Fruit fly (Drosophila melanogaster): ENCODE data around the gene Ir7c.

Ir7c gene

DNA sequence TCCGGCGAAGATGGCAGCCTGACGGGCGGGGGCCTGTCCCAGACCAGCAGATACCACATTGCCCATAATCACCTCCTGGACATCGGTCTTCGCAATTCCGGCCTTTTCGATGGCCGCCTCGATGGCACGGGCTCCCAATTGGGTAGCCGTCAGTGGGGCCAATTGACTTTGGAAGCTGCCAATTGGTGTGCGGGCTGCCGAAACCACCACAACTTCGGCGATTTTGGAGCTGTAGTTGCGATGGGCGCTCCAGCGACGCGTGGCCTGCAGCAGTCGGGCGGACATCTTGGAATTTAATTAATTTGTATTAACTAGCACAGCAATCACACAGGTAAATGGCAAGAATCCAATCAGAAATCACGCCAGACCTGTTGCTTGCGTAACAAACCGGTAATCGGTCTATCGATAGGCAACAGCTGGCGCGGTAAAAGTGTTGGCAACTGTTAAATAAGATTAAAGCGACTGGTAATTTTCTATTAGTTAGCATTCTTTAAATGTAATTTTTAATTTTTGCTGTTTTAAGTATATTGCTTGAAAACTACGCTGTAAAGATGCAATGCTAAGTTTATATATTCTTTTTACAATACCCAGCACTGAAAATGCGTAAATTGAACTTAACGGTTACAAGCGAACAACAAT is 14.3 kb downstream of the Ir7c start, which contains the start of gene Acat1 (continued):
- TF ChIP-seq CG4328 (GFP tag; optimal IDR thresholded peaks at IDR 0.05) (no peak), Sry-β (GFP tag; optimal IDR thresholded peaks at IDR 0.05) (peak; percentile 49), crol (GFP tag; IDR thresholded peaks at IDR 0.05) (no peak), fd64A (GFP tag; optimal IDR thresholded peaks at IDR 0.05) (no peak), Sox102F (GFP tag; optimal IDR thresholded peaks at IDR 0.05) (peak; percentile 69), CG9797 (GFP tag; optimal IDR thresholded peaks at IDR 0.05) (no peak), CG10267 (tag; optimal IDR thresholded peaks at IDR 0.05) (peak; percentile 90), CG1602 (GFP tag; optimal IDR thresholded peaks at IDR 0.05) (peak; percentile 44), CG17802 (tag; optimal IDR thresholded peaks at IDR 0.05) (no peak), gce (GFP tag; IDR thresholded peaks at IDR 0.05) (no peak), CkIIα-i1 (GFP tag; IDR thresholded peaks at IDR 0.05) (no peak), yki (optimal IDR thresholded peaks at IDR 0.05) (no peak), CG18619 (GFP tag; optimal IDR thresholded peaks at IDR 0.05) (peak; percentile 15), CG31224 (GFP tag; IDR thresholded peaks at IDR 0.05) (0 out of 2 replicates have a peak, but pooled peaks have one; percentile 30), cwo (GFP tag; optimal IDR thresholded peaks at IDR 0.05) (peak; percentile 32), hb (GFP tag; IDR thresholded peaks at IDR 0.05; ENCODE audit: partially characterized antibody) (no peak), pros (GFP tag; optimal IDR thresholded peaks at IDR 0.05) (no peak), Hsf (GFP tag; optimal IDR thresholded peaks at IDR 0.05) (peak; percentile 69), CG34376 (GFP tag; optimal IDR thresholded peaks at IDR 0.05) (peak; percentile 0), CG6813 (GFP tag; optimal IDR thresholded peaks at IDR 0.05) (peak; percentile 12), zen (tag; optimal IDR thresholded peaks at IDR 0.05) (peak; percentile 34), ham (GFP tag; IDR thresholded peaks at IDR 0.05) (no peak), tio (GFP tag; optimal IDR thresholded peaks at IDR 0.05) (peak; percentile 40), jumu (GFP tag; optimal IDR thresholded peaks at IDR 0.05) (peak; percentile 46), CG12219 (GFP tag; optimal IDR thresholded peaks at IDR 0.05) (no peak), repo (GFP tag; optimal IDR thresholded peaks at IDR 0.05) (peak; percentile 42), CG1832 (GFP tag; optimal IDR thresholded peaks at IDR 0.05) (no peak), D19A (tag; optimal IDR thresholded peaks at IDR 0.05) (peak; percentile 46), D (optimal IDR thresholded peaks at IDR 0.05) (no peak), D (GFP tag; optimal IDR thresholded peaks at IDR 0.05) (no peak), CG12236 (GFP tag; optimal IDR thresholded peaks at IDR 0.05) (peak; percentile 15), MESR4 (GFP tag; optimal IDR thresholded peaks at IDR 0.05) (peak; percentile 65), CG10147 (GFP tag; optimal IDR thresholded peaks at IDR 0.05) (no peak), Ets65A (GFP tag) (peak; percentile 75), nerfin-1 (tag; optimal IDR thresholded peaks at IDR 0.05) (no peak), CG8359 (GFP tag; optimal IDR thresholded peaks at IDR 0.05; ENCODE audit: borderline replicate concordance) (no peak), kni (GFP tag; optimal IDR thresholded peaks at IDR 0.05) (no peak), ftz-f1 (GFP tag; optimal IDR thresholded peaks at IDR 0.05) (no peak), CG11247 (GFP tag; IDR thresholded peaks at IDR 0.05) (peak; percentile 41; the same call in 1 of the 2 replicates), CG10431 (GFP tag; optimal IDR thresholded peaks at IDR 0.05) (no peak), Rfx (GFP tag; IDR thresholded peaks at IDR 0.05) (peak; percentile 72), ken (GFP tag; IDR thresholded peaks at IDR 0.05) (peak; percentile 76; the same call in 1 of the 3 replicates), nerfin-2 (GFP tag; IDR thresholded peaks at IDR 0.05; ENCODE audit: partially characterized antibody) (peak; percentile 38; the same call in 1 of the 2 replicates), tin (GFP tag; optimal IDR thresholded peaks at IDR 0.05) (peak; percentile 49), CG34422 (GFP tag; IDR thresholded peaks at IDR 0.05) (peak; percentile 58), mirr (GFP tag; optimal IDR thresholded peaks at IDR 0.05) (no peak), Hr51 (GFP tag; optimal IDR thresholded peaks at IDR 0.05) (peak; percentile 46 to 72), ATbp (GFP tag; optimal IDR thresholded peaks at IDR 0.05) (no peak), so (GFP tag; IDR thresholded peaks at IDR 0.05) (0 out of 3 replicates have a peak, but pooled peaks have one; percentile 12)

Measured in whole organism, embryonic.